ENCODE assay signal across 5 worm cellular contexts in genomic region chrX:13144975-13145618, ce11.
TF ChIP-seq lines count a peak whose summit lies in the region.

No protein-coding gene starts in this region.

TF ChIP-seq in whole organism, L1 larva, 84 proteins besides CTCF, POLR2A, EP300 and RAD21 (continues in another document):
- TF ChIP-seq elt-3 (tag; optimal IDR thresholded peaks at IDR 0.05; lab: Kevin White, UChicago) (peak in 3 of 6 experiments; percentile 51 to 79 (median 68)), pax-3 (tag; optimal IDR thresholded peaks at IDR 0.05; lab: Kevin White, UChicago) (peak; percentile 88), rnt-1 (tag; optimal IDR thresholded peaks at IDR 0.05; lab: Kevin White, UChicago) (peak; percentile 88), nhr-90 (tag; optimal IDR thresholded peaks at IDR 0.05; lab: Kevin White, UChicago; ENCODE audit: poor library complexity) (peak; percentile 90), egl-27 (tag; optimal IDR thresholded peaks at IDR 0.05; lab: Kevin White, UChicago) (peak; percentile 53 to 89), ceh-63 (GFP tag; optimal IDR thresholded peaks at IDR 0.05; lab: Kevin White, UChicago) (peak; percentile 24), mab-9 (GFP tag; IDR thresholded peaks at IDR 0.05; lab: Robert Waterston, UW) (peak; percentile 83), ces-1 (GFP tag; optimal IDR thresholded peaks at IDR 0.05; lab: Kevin White, UChicago) (no peak), ama-1 (optimal IDR thresholded peaks at IDR 0.05; lab: Kevin White, UChicago) (peak; percentile 97), grh-1 (GFP tag; IDR thresholded peaks at IDR 0.05; lab: Robert Waterston, UW) (peak; percentile 79), mep-1 (tag; optimal IDR thresholded peaks at IDR 0.05; lab: Kevin White, UChicago) (peak; percentile 94), blmp-1 (tag; optimal IDR thresholded peaks at IDR 0.05; lab: Kevin White, UChicago) (peak; percentile 83), fkh-4 (tag; optimal IDR thresholded peaks at IDR 0.05; lab: Kevin White, UChicago; ENCODE audit: borderline replicate concordance) (peak; percentile 76), aly-2 (tag; optimal IDR thresholded peaks at IDR 0.05; lab: Kevin White, UChicago) (peak; percentile 76), lin-13 (GFP tag; optimal IDR thresholded peaks at IDR 0.05; lab: Kevin White, UChicago) (peak; percentile 94), unc-30 (tag; optimal IDR thresholded peaks at IDR 0.05; lab: Kevin White, UChicago) (no peak), aha-1 (tag; optimal IDR thresholded peaks at IDR 0.05; lab: Kevin White, UChicago) (peak; percentile 64), zag-1 (tag; optimal IDR thresholded peaks at IDR 0.05; lab: Kevin White, UChicago) (no peak)

TF ChIP-seq in whole organism, L3 larva, 47 proteins besides CTCF, POLR2A, EP300 and RAD21 (continues in another document):
- TF ChIP-seq hmg-11 (tag; optimal IDR thresholded peaks at IDR 0.05; lab: Kevin White, UChicago) (peak; percentile 99), pha-4 (tag; optimal IDR thresholded peaks at IDR 0.05; lab: Kevin White, UChicago) (peak; percentile 96), aly-2 (tag; optimal IDR thresholded peaks at IDR 0.05; lab: Kevin White, UChicago) (no peak), pqm-1 (tag; optimal IDR thresholded peaks at IDR 0.05; lab: Kevin White, UChicago) (peak; percentile 71), ztf-11 (tag; optimal IDR thresholded peaks at IDR 0.05; lab: Kevin White, UChicago) (peak; percentile 19), egl-5 (tag; optimal IDR thresholded peaks at IDR 0.05; lab: Kevin White, UChicago) (peak; percentile 82), ceh-9 (tag; optimal IDR thresholded peaks at IDR 0.05; lab: Kevin White, UChicago) (no peak), fkh-2 (tag; optimal IDR thresholded peaks at IDR 0.05; lab: Kevin White, UChicago) (no peak), ztf-4 (tag; optimal IDR thresholded peaks at IDR 0.05; lab: Kevin White, UChicago) (peak; percentile 68), fkh-10 (GFP tag; optimal IDR thresholded peaks at IDR 0.05; lab: Kevin White, UChicago) (peak; percentile 88), snpc-4 (tag; optimal IDR thresholded peaks at IDR 0.05; lab: Kevin White, UChicago) (peak; percentile 75), R02D3.7 (tag; optimal IDR thresholded peaks at IDR 0.05; lab: Kevin White, UChicago) (peak; percentile 74), nhr-77 (tag; optimal IDR thresholded peaks at IDR 0.05; lab: Kevin White, UChicago) (no peak), lsy-12 (tag; optimal IDR thresholded peaks at IDR 0.05; lab: Kevin White, UChicago) (peak; percentile 90), eor-1 (tag; optimal IDR thresholded peaks at IDR 0.05; lab: Kevin White, UChicago) (no peak), ZK546.5 (tag; optimal IDR thresholded peaks at IDR 0.05; lab: Kevin White, UChicago) (no peak), nhr-28 (tag; optimal IDR thresholded peaks at IDR 0.05; lab: Kevin White, UChicago) (no peak), elt-1 (tag; optimal IDR thresholded peaks at IDR 0.05; lab: Kevin White, UChicago) (peak; percentile 66), elt-3 (tag; optimal IDR thresholded peaks at IDR 0.05; lab: Kevin White, UChicago) (peak in 1 of 3 experiments; percentile 71)

TF ChIP-seq in whole organism, early embryonic, 17 proteins besides CTCF, POLR2A, EP300 and RAD21:
- TF ChIP-seq hmg-4 (GFP tag; optimal IDR thresholded peaks at IDR 0.05; lab: Kevin White, UChicago) = peak; percentile 89
- peak; percentile 13 for TF ChIP-seq hmbx-1 (tag; optimal IDR thresholded peaks at IDR 0.05; lab: Kevin White, UChicago)
- TF ChIP-seq F13C5.2 (tag; optimal IDR thresholded peaks at IDR 0.05; lab: Kevin White, UChicago) = peak; percentile 83
- peak; percentile 68 for TF ChIP-seq tra-4 (tag; optimal IDR thresholded peaks at IDR 0.05; lab: Kevin White, UChicago)
- TF ChIP-seq scrt-1 (GFP tag; IDR thresholded peaks at IDR 0.05; lab: Robert Waterston, UW) = peak; percentile 61; the same call in 1 of the 2 replicates
- TF ChIP-seq ets-7 (tag; optimal IDR thresholded peaks at IDR 0.05; lab: Kevin White, UChicago) = peak; percentile 26
- TF ChIP-seq ama-1 (optimal IDR thresholded peaks at IDR 0.05; lab: Kevin White, UChicago) = peak; percentile 90
- TF ChIP-seq hnd-1 (tag; optimal IDR thresholded peaks at IDR 0.05; lab: Kevin White, UChicago) = no peak
- peak; percentile 82 for TF ChIP-seq ceh-36 (tag; optimal IDR thresholded peaks at IDR 0.05; lab: Kevin White, UChicago)
- 0 out of 2 replicates have a peak, but pooled peaks have one; percentile 27 for TF ChIP-seq sea-1 (GFP tag; conservative IDR thresholded peaks at IDR 0.05; lab: Robert Waterston, UW)
- no peak for TF ChIP-seq ceh-13 (GFP tag; optimal IDR thresholded peaks at IDR 0.05; lab: Kevin White, UChicago)
- peak; percentile 40 for TF ChIP-seq flt-1 (GFP tag; IDR thresholded peaks at IDR 0.05; lab: Robert Waterston, UW)
- TF ChIP-seq tbx-11 (GFP tag; IDR thresholded peaks at IDR 0.05; lab: Robert Waterston, UW) = no peak
- no peak for TF ChIP-seq aly-1 (tag; optimal IDR thresholded peaks at IDR 0.05; lab: Kevin White, UChicago)
- TF ChIP-seq B0310.2 (tag; optimal IDR thresholded peaks at IDR 0.05; lab: Kevin White, UChicago) = peak; percentile 55
- TF ChIP-seq pes-1 (GFP tag; IDR thresholded peaks at IDR 0.05; lab: Robert Waterston, UW) = peak; percentile 76
- TF ChIP-seq tbx-37 (GFP tag; conservative IDR thresholded peaks at IDR 0.05; lab: Robert Waterston, UW) = no peak

TF ChIP-seq in whole organism, midembryonic, 9 proteins besides CTCF, POLR2A, EP300 and RAD21:
- TF ChIP-seq tab-1 (GFP tag; IDR thresholded peaks at IDR 0.05; lab: Robert Waterston, UW) = peak; percentile 79
- no peak; the same call in 1 of the 2 replicates for TF ChIP-seq ztf-23 (GFP tag; IDR thresholded peaks at IDR 0.05; lab: Robert Waterston, UW)
- TF ChIP-seq flt-1 (GFP tag; IDR thresholded peaks at IDR 0.05; lab: Robert Waterston, UW) = peak; percentile 84
- peak; percentile 35; the same call in 1 of the 2 replicates for TF ChIP-seq ztf-29 (GFP tag; IDR thresholded peaks at IDR 0.05; lab: Robert Waterston, UW)
- no peak for TF ChIP-seq med-1 (GFP tag; optimal IDR thresholded peaks at IDR 0.05; lab: Kevin White, UChicago; ENCODE audit: insufficient read depth)
- TF ChIP-seq klf-2 (GFP tag; conservative IDR thresholded peaks at IDR 0.05; lab: Robert Waterston, UW) = no peak
- TF ChIP-seq T22C8.4 (GFP tag; IDR thresholded peaks at IDR 0.05; lab: Robert Waterston, UW) = peak; percentile 73
- TF ChIP-seq ref-1 (GFP tag; conservative IDR thresholded peaks at IDR 0.05; lab: Robert Waterston, UW) = 0 out of 2 replicates have a peak, but pooled peaks have one; percentile 9
- TF ChIP-seq cog-1 (tag; optimal IDR thresholded peaks at IDR 0.05; lab: Kevin White, UChicago) = peak; percentile 87

TF ChIP-seq in whole organism, young adult, 124 proteins besides CTCF, POLR2A, EP300 and RAD21 (continues in another document):
- TF ChIP-seq F23B12.7 (tag; optimal IDR thresholded peaks at IDR 0.05; lab: Kevin White, UChicago; ENCODE audit: insufficient read depth) (no peak), akir-1 (GFP tag; optimal IDR thresholded peaks at IDR 0.05; lab: Kevin White, UChicago) (no peak), rec-8 (tag; optimal IDR thresholded peaks at IDR 0.05; lab: Kevin White, UChicago) (no peak), snpc-4 (GFP tag; optimal IDR thresholded peaks at IDR 0.05; lab: Kevin White, UChicago) (peak; percentile 18), snpc-4 (tag; optimal IDR thresholded peaks at IDR 0.05; lab: Kevin White, UChicago) (peak; percentile 47 to 81 (median 72)), ets-4 (GFP tag; optimal IDR thresholded peaks at IDR 0.05; lab: Kevin White, UChicago) (peak; percentile 95), ekl-4 (GFP tag; IDR thresholded peaks at IDR 0.05; lab: Robert Waterston, UW) (peak; percentile 86), nhr-80 (tag; optimal IDR thresholded peaks at IDR 0.05; lab: Kevin White, UChicago) (peak; percentile 94), pbrm-1 (GFP tag; IDR thresholded peaks at IDR 0.05; lab: Robert Waterston, UW) (peak; percentile 87), madf-6 (GFP tag; IDR thresholded peaks at IDR 0.05; lab: Robert Waterston, UW) (no peak), egl-44 (GFP tag; IDR thresholded peaks at IDR 0.05; lab: Robert Waterston, UW) (peak; percentile 69), cebp-2 (GFP tag; IDR thresholded peaks at IDR 0.05; lab: Robert Waterston, UW) (0 out of 2 replicates have a peak, but pooled peaks have one; percentile 43), athp-1 (tag; optimal IDR thresholded peaks at IDR 0.05; lab: Kevin White, UChicago) (peak; percentile 77), tbp1 (GFP tag; optimal IDR thresholded peaks at IDR 0.05; lab: Kevin White, UChicago) (peak; percentile 69), dox-1 (GFP tag; IDR thresholded peaks at IDR 0.05; lab: Robert Waterston, UW) (peak; percentile 92), aptf-2 (GFP tag; conservative IDR thresholded peaks at IDR 0.05; lab: Robert Waterston, UW) (peak; percentile 43; the same call in 1 of the 2 replicates), ceh-58 (GFP tag; IDR thresholded peaks at IDR 0.05; lab: Robert Waterston, UW) (0 out of 2 replicates have a peak, but pooled peaks have one; percentile 49), lir-1 (GFP tag; conservative IDR thresholded peaks at IDR 0.05; lab: Robert Waterston, UW) (peak; percentile 96), nhr-179 (tag; optimal IDR thresholded peaks at IDR 0.05; lab: Kevin White, UChicago) (no peak), T07F8.4 (tag; optimal IDR thresholded peaks at IDR 0.05; lab: Kevin White, UChicago) (peak; percentile 45), hmg-1.2 (GFP tag; IDR thresholded peaks at IDR 0.05; lab: Robert Waterston, UW) (peak; percentile 89), ztf-26 (tag; optimal IDR thresholded peaks at IDR 0.05; lab: Kevin White, UChicago) (peak; percentile 94), lin-54 (GFP tag; optimal IDR thresholded peaks at IDR 0.05; lab: Kevin White, UChicago) (peak; percentile 61), him-1 (tag; optimal IDR thresholded peaks at IDR 0.05; lab: Kevin White, UChicago) (no peak), mes-4 (tag; optimal IDR thresholded peaks at IDR 0.05; lab: Kevin White, UChicago) (no peak), F52B5.7 (tag; optimal IDR thresholded peaks at IDR 0.05; lab: Kevin White, UChicago) (peak; percentile 78), somi-1 (GFP tag; optimal IDR thresholded peaks at IDR 0.05; lab: Kevin White, UChicago) (peak; percentile 90), sea-2 (GFP tag; IDR thresholded peaks at IDR 0.05; lab: Robert Waterston, UW) (peak; percentile 90), K12H6.12 (tag; optimal IDR thresholded peaks at IDR 0.05; lab: Kevin White, UChicago) (peak; percentile 93), B0336.3 (GFP tag; IDR thresholded peaks at IDR 0.05; lab: Robert Waterston, UW) (peak; percentile 94), ccch-3 (GFP tag; optimal IDR thresholded peaks at IDR 0.05; lab: Kevin White, UChicago) (no peak), hlh-26 (GFP tag; conservative IDR thresholded peaks at IDR 0.05; lab: Robert Waterston, UW) (no peak), nhr-27 (tag; optimal IDR thresholded peaks at IDR 0.05; lab: Kevin White, UChicago) (peak; percentile 77), sdz-38 (tag; optimal IDR thresholded peaks at IDR 0.05; lab: Kevin White, UChicago) (peak; percentile 32), nhr-90 (tag; optimal IDR thresholded peaks at IDR 0.05; lab: Kevin White, UChicago) (peak; percentile 83)

Comparison
In these comparisons a context has a peak if more than half of its experiments do, and no peak if none do; other contexts are left out.
1. Of the 8 proteins assayed by ChIP-seq in both whole organism, young adult and whole organism, L1 larva: peak only in whole organism, young adult: unc-62; only in whole organism, L1 larva: dpl-1, efl-1 and unc-130; in both: ama-1, nhr-90 and snpc-4; in neither: 0; mixed calls (peak in some experiments, not most) for 1.